Worm (Caenorhabditis elegans): ENCODE results near the gene oac-46.
A peak's percentile ranks its signal among the peaks of the same experiment; 100 is the strongest.

Gene oac-46

ce11 chrII:8818257-8818656, 33.6 kb downstream of the oac-46 start (continued):
- no peak for TF ChIP-seq php-3 (GFP tag; IDR thresholded peaks at IDR 0.05)
- TF ChIP-seq gei-8 (GFP tag; optimal IDR thresholded peaks at IDR 0.05): peak; percentile 25
- no peak for TF ChIP-seq mes-2 (tag; optimal IDR thresholded peaks at IDR 0.05; ENCODE audit: poor library complexity, severe bottlenecking)
- TF ChIP-seq unc-130 (GFP tag; optimal IDR thresholded peaks at IDR 0.05): no peak
- no peak for TF ChIP-seq T26A8.4 (GFP tag; IDR thresholded peaks at IDR 0.05)
- TF ChIP-seq D1046.2 (GFP tag; IDR thresholded peaks at IDR 0.05): no peak
- peak; percentile 31 for TF ChIP-seq mep-1 (tag; optimal IDR thresholded peaks at IDR 0.05)
- TF ChIP-seq set-16 (GFP tag; IDR thresholded peaks at IDR 0.05): no peak
- TF ChIP-seq dmd-9 (GFP tag; IDR thresholded peaks at IDR 0.05): no peak
- no peak for TF ChIP-seq vab-7 (GFP tag; IDR thresholded peaks at IDR 0.05)
- TF ChIP-seq ctbp-1 (GFP tag; IDR thresholded peaks at IDR 0.05): no peak
- no peak for TF ChIP-seq madf-9 (GFP tag; conservative IDR thresholded peaks at IDR 0.05)
- peak; percentile 92 for TF ChIP-seq aha-1 (tag)
- TF ChIP-seq ZK546.5 (tag; optimal IDR thresholded peaks at IDR 0.05): no peak
- TF ChIP-seq ceh-62 (tag; optimal IDR thresholded peaks at IDR 0.05): no peak
- peak; percentile 78 for TF ChIP-seq cey-2 (tag; optimal IDR thresholded peaks at IDR 0.05; ENCODE audit: borderline replicate concordance, insufficient read depth)
- no peak for TF ChIP-seq madf-5 (GFP tag; IDR thresholded peaks at IDR 0.05)
- no peak for TF ChIP-seq dpl-1 (GFP tag; optimal IDR thresholded peaks at IDR 0.05)
- peak; percentile 77 for TF ChIP-seq hlh-30 (tag; optimal IDR thresholded peaks at IDR 0.05; ENCODE audit: insufficient read depth)

ce11 chrII:8817225-8817624, 34.7 kb downstream of the oac-46 start:
- TF ChIP-seq dve-1 (tag; optimal IDR thresholded peaks at IDR 0.05; ENCODE audit: insufficient read depth): peak; percentile 16
- 0 out of 2 replicates have a peak, but pooled peaks have one; percentile 21 for TF ChIP-seq arid-1 (GFP tag; conservative IDR thresholded peaks at IDR 0.05)
- no peak for TF ChIP-seq php-3 (GFP tag; IDR thresholded peaks at IDR 0.05)
- TF ChIP-seq mep-1 (tag; optimal IDR thresholded peaks at IDR 0.05): peak; percentile 52
- peak; percentile 10; the same call in 1 of the 2 replicates for TF ChIP-seq mdt-29 (GFP tag; IDR thresholded peaks at IDR 0.05)
- TF ChIP-seq duxl-1 (tag; optimal IDR thresholded peaks at IDR 0.05; ENCODE audit: poor library complexity): peak; percentile 11
- no peak for TF ChIP-seq nhr-77 (tag; optimal IDR thresholded peaks at IDR 0.05)
- peak; percentile 88 for TF ChIP-seq zfp-3 (GFP tag; conservative IDR thresholded peaks at IDR 0.05)
- 0 out of 2 replicates have a peak, but pooled peaks have one; percentile 37 for TF ChIP-seq ceh-20 (GFP tag; IDR thresholded peaks at IDR 0.05)
- TF ChIP-seq T20F7.1 (GFP tag; optimal IDR thresholded peaks at IDR 0.05): peak; percentile 50
- no peak for TF ChIP-seq nhr-25 (tag; optimal IDR thresholded peaks at IDR 0.05; ENCODE audit: borderline replicate concordance, insufficient read depth)
- TF ChIP-seq nhr-11 (tag; optimal IDR thresholded peaks at IDR 0.05): no peak
- TF ChIP-seq nhr-28 (tag; optimal IDR thresholded peaks at IDR 0.05): peak; percentile 18

- TF ChIP-seq nhr-28 (tag; optimal IDR thresholded peaks at IDR 0.05) (peak; percentile 94), aha-1 (tag) (peak; percentile 99), F26F4.8 (GFP tag; conservative IDR thresholded peaks at IDR 0.05) (no peak)
Measured at ce11 chrII:8814231-8814630, 37.7 kb downstream of the oac-46 start.

- TF ChIP-seq nhr-48 (tag; optimal IDR thresholded peaks at IDR 0.05) (peak; percentile 97), mdl-1 (tag; optimal IDR thresholded peaks at IDR 0.05) (peak in 1 of 2 experiments; percentile 79), daf-12 (tag; optimal IDR thresholded peaks at IDR 0.05) (no peak), R02D3.7 (tag; optimal IDR thresholded peaks at IDR 0.05) (no peak), hlh-30 (tag; optimal IDR thresholded peaks at IDR 0.05; ENCODE audit: insufficient read depth) (peak; percentile 90), unc-62 (GFP tag; optimal IDR thresholded peaks at IDR 0.05 in 1 of 2) (peak in 1 of 2 experiments; percentile 100), unc-62 (tag; optimal IDR thresholded peaks at IDR 0.05) (no peak), nhr-111 (GFP tag; optimal IDR thresholded peaks at IDR 0.05) (no peak), aha-1 (tag) (peak; percentile 92), ztf-7 (tag; optimal IDR thresholded peaks at IDR 0.05) (no peak), nhr-42 (GFP tag; IDR thresholded peaks at IDR 0.05) (no peak), hif-1 (tag; optimal IDR thresholded peaks at IDR 0.05) (no peak), nhr-10 (tag; optimal IDR thresholded peaks at IDR 0.05) (peak; percentile 86), ceh-44 (GFP tag; IDR thresholded peaks at IDR 0.05) (no peak), madf-5 (GFP tag; IDR thresholded peaks at IDR 0.05) (no peak), nhr-11 (tag; optimal IDR thresholded peaks at IDR 0.05) (peak; percentile 18), Y75B8A.6 (GFP tag; IDR thresholded peaks at IDR 0.05) (no peak), unc-130 (GFP tag; optimal IDR thresholded peaks at IDR 0.05) (no peak), F26F4.8 (GFP tag; conservative IDR thresholded peaks at IDR 0.05) (no peak), ceh-20 (GFP tag; IDR thresholded peaks at IDR 0.05) (0 out of 2 replicates have a peak, but pooled peaks have one; percentile 21), zip-2 (tag; optimal IDR thresholded peaks at IDR 0.05) (no peak), mes-2 (tag; optimal IDR thresholded peaks at IDR 0.05; ENCODE audit: poor library complexity, severe bottlenecking) (peak; percentile 29)
Measured at ce11 chrII:8813659-8814058, 38.2 kb downstream of the oac-46 start.

Data from whole organism, L4 larva.